Fruit fly (Drosophila melanogaster) whole organism, embryonic: ENCODE data around the gene Zif.

Experiments
- Awh ChIP-seq: fragments of 200-800 bp; sonication (Bioruptor generic); IDR thresholded peaks from 2 replicates; pipeline ENCODE4, ENCODE4 v1.3.6; 2022; ENCODE audit warnings: missing biosample characterization, missing genetic modification characterization
- BtbVII ChIP-seq: fragments of 200-800 bp; sonication (Bioruptor generic); optimal IDR thresholded peaks from 3 replicates; lab custom pipeline; 2017; ENCODE audit warnings: missing biosample characterization, mild to moderate bottlenecking, missing genetic modification characterization
- CG10147 ChIP-seq: fragments of 200-800 bp; sonication (Bioruptor generic); optimal IDR thresholded peaks from 2 replicates; lab custom pipeline; 2019; ENCODE audit warnings: missing biosample characterization, mild to moderate bottlenecking, missing genetic modification characterization, moderate library complexity
- CG1024 ChIP-seq: fragments of 200-800 bp; sonication (Bioruptor generic); IDR thresholded peaks from 2 replicates; pipeline ENCODE4 v1.3.6; 2022; ENCODE audit warnings: missing biosample characterization, missing genetic modification characterization
- CG10321 ChIP-seq: fragments of 200-800 bp; sonication (Bioruptor generic); IDR thresholded peaks from 2 replicates; pipeline ENCODE4 v1.3.6; 2022; ENCODE audit warnings: missing biosample characterization, missing genetic modification characterization
- CG12236 ChIP-seq: fragments of 200-800 bp; sonication (Bioruptor generic); optimal IDR thresholded peaks from 2 replicates; lab custom pipeline; 2016; ENCODE audit warnings: missing biosample characterization, missing genetic modification characterization
- CG1233 ChIP-seq: fragments of 200-800 bp; sonication (Bioruptor generic); optimal IDR thresholded peaks from 4 replicates; lab custom pipeline; 2018; ENCODE audit warnings: missing biosample characterization, mild to moderate bottlenecking, missing genetic modification characterization
- CG13123 ChIP-seq: fragments of 200-800 bp; sonication (Bioruptor generic); optimal IDR thresholded peaks from 2 replicates; lab custom pipeline; 2016; ENCODE audit warnings: missing biosample characterization, missing genetic modification characterization
- CG13287 ChIP-seq: fragments of 200-800 bp; sonication (Bioruptor generic); IDR thresholded peaks from 2 replicates; pipeline ENCODE4 v1.3.6; 2022; ENCODE audit warnings: missing biosample characterization, missing genetic modification characterization; ENCODE audit not compliant: partially characterized antibody
- CG13296 ChIP-seq: fragments of 200-800 bp; sonication (Bioruptor generic); optimal IDR thresholded peaks from 3 replicates; lab custom pipeline; 2018; ENCODE audit warnings: missing biosample characterization, mild to moderate bottlenecking, missing genetic modification characterization
- CG14667 ChIP-seq: fragments of 200-800 bp; sonication (Bioruptor generic); IDR thresholded peaks from 2 replicates; pipeline ENCODE4 v1.3.6; 2022; ENCODE audit warnings: missing biosample characterization, missing genetic modification characterization
- CG14965 ChIP-seq: fragments of 200-800 bp; sonication (Bioruptor generic); optimal IDR thresholded peaks from 2 replicates; lab custom pipeline; 2016; ENCODE audit warnings: missing biosample characterization, missing genetic modification characterization, borderline replicate concordance
- CG1529 ChIP-seq: fragments of 200-800 bp; sonication (Bioruptor generic); optimal IDR thresholded peaks from 3 replicates; lab custom pipeline; 2018; ENCODE audit warnings: missing biosample characterization, missing genetic modification characterization
- CG17385 ChIP-seq: fragments of 200-800 bp; sonication (Bioruptor generic); optimal IDR thresholded peaks from 3 replicates; lab custom pipeline; 2018; ENCODE audit warnings: missing biosample characterization, mild to moderate bottlenecking, missing genetic modification characterization
- CG2120 ChIP-seq: fragments of 200-800 bp; sonication (Bioruptor generic); optimal IDR thresholded peaks from 3 replicates; lab custom pipeline; 2016; ENCODE audit warnings: missing biosample characterization, missing genetic modification characterization
- CG2199 ChIP-seq: fragments of 200-800 bp; sonication (Bioruptor generic); IDR thresholded peaks from 3 replicates; pipeline ENCODE4 v1.3.6; 2022; ENCODE audit warnings: missing biosample characterization, missing genetic modification characterization
- CG2202 ChIP-seq: fragments of 200-800 bp; sonication (Bioruptor generic); optimal IDR thresholded peaks from 2 replicates; lab custom pipeline; 2018; ENCODE audit warnings: missing biosample characterization, mild to moderate bottlenecking, missing genetic modification characterization
- CG2678 ChIP-seq: fragments of 200-800 bp; sonication (Bioruptor generic); optimal IDR thresholded peaks from 3 replicates; lab custom pipeline; 2019; ENCODE audit warnings: missing biosample characterization, mild to moderate bottlenecking, missing genetic modification characterization, moderate library complexity
- CG30020 ChIP-seq: fragments of 200-800 bp; optimal IDR thresholded peaks from 2 replicates; lab custom pipeline; 2019; ENCODE audit warnings: missing biosample characterization, mild to moderate bottlenecking, missing genetic modification characterization, moderate library complexity
- CG31224 ChIP-seq: fragments of 200-800 bp; sonication (Bioruptor generic); IDR thresholded peaks from 2 replicates; pipeline ENCODE4 v1.3.6; 2022; ENCODE audit warnings: missing biosample characterization, missing genetic modification characterization
- CG4282 ChIP-seq: fragments of 200-800 bp; sonication (Bioruptor generic); optimal IDR thresholded peaks from 2 replicates; lab custom pipeline; 2016; ENCODE audit warnings: missing biosample characterization, missing genetic modification characterization
- CG4730 ChIP-seq: fragments of 200-800 bp; sonication (Bioruptor generic); IDR thresholded peaks from 2 replicates; pipeline ENCODE4 v1.3.6; 2022; ENCODE audit warnings: missing biosample characterization, missing genetic modification characterization
- CG6272 ChIP-seq: fragments of 200-800 bp; sonication (Bioruptor generic); IDR thresholded peaks from 2 replicates; pipeline ENCODE4 v1.3.6; 2022; ENCODE audit warnings: missing biosample characterization, missing genetic modification characterization
- CG6765 ChIP-seq: fragments of 200-800 bp; sonication (Bioruptor generic); optimal IDR thresholded peaks from 3 replicates; lab custom pipeline; 2017; ENCODE audit warnings: missing biosample characterization, mild to moderate bottlenecking, missing genetic modification characterization
- CG8359 ChIP-seq: fragments of 200-800 bp; sonication (Bioruptor generic); optimal IDR thresholded peaks from 2 replicates; lab custom pipeline; 2017; ENCODE audit warnings: missing biosample characterization, mild to moderate bottlenecking, missing genetic modification characterization, borderline replicate concordance
- CG9437 ChIP-seq: fragments of 200-800 bp; sonication (Bioruptor generic); optimal IDR thresholded peaks from 2 replicates; lab custom pipeline; 2018; ENCODE audit warnings: missing biosample characterization, mild to moderate bottlenecking, missing genetic modification characterization
- CG9932 ChIP-seq: fragments of 200-800 bp; sonication (Bioruptor generic); IDR thresholded peaks from 2 replicates; pipeline ENCODE4 v1.3.6; 2022; ENCODE audit warnings: missing biosample characterization, missing genetic modification characterization
- Chrac-16 ChIP-seq: fragments of 200-800 bp; sonication (Bioruptor generic); optimal IDR thresholded peaks from 3 replicates; lab custom pipeline; 2016; ENCODE audit warnings: missing biosample characterization, missing genetic modification characterization
- Drgx ChIP-seq: fragments of 200-800 bp; sonication (Bioruptor generic); IDR thresholded peaks from 2 replicates; pipeline ENCODE4 v1.3.6; 2022; ENCODE audit warnings: missing biosample characterization, missing genetic modification characterization
- E2f1 ChIP-seq: fragments of 200-800 bp; sonication (Bioruptor generic); IDR thresholded peaks from 2 replicates; pipeline ENCODE4 v1.3.6; 2022; ENCODE audit warnings: missing biosample characterization, missing genetic modification characterization
- E2f2 ChIP-seq: fragments of 200-800 bp; sonication (Bioruptor generic); IDR thresholded peaks from 2 replicates; pipeline ENCODE4 v1.3.6; 2022; ENCODE audit warnings: missing biosample characterization, missing genetic modification characterization
- H15 ChIP-seq: fragments of 200-800 bp; sonication (Bioruptor generic); IDR thresholded peaks from 3 replicates; pipeline ENCODE4 v1.3.6; 2022; ENCODE audit warnings: missing biosample characterization, missing genetic modification characterization
- Mrtf ChIP-seq: fragments of 200-800 bp; sonication (Bioruptor generic); IDR thresholded peaks from 3 replicates; pipeline ENCODE4 v1.3.6; 2022; ENCODE audit warnings: missing biosample characterization, missing genetic modification characterization
- TFAM ChIP-seq: fragments of 200-800 bp; sonication (Bioruptor generic); optimal IDR thresholded peaks from 2 replicates; lab custom pipeline; 2017; ENCODE audit warnings: missing biosample characterization, missing genetic modification characterization, inconsistent platforms
- ac ChIP-seq: fragments of 200-800 bp; sonication (Bioruptor generic); optimal IDR thresholded peaks from 3 replicates; lab custom pipeline; 2017; ENCODE audit warnings: missing biosample characterization, mild to moderate bottlenecking, missing genetic modification characterization
- amos ChIP-seq: fragments of 200-800 bp; sonication (Bioruptor generic); IDR thresholded peaks from 2 replicates; pipeline ENCODE4 v1.3.6; 2022; ENCODE audit warnings: missing biosample characterization, missing genetic modification characterization; ENCODE audit not compliant: partially characterized antibody
- br ChIP-seq: fragments of >200 bp; optimal IDR thresholded peaks from 2 replicates; lab custom pipeline; 2017
- cas ChIP-seq: fragments of 200-800 bp; sonication (Bioruptor generic); IDR thresholded peaks from 2 replicates; pipeline ENCODE4 v1.3.6; 2022; ENCODE audit warnings: missing biosample characterization, missing genetic modification characterization
- emc ChIP-seq: fragments of 200-800 bp; sonication (Bioruptor generic); optimal IDR thresholded peaks from 2 replicates; lab custom pipeline; 2016; ENCODE audit warnings: missing biosample characterization, missing genetic modification characterization
- ems ChIP-seq: fragments of 200-800 bp; sonication (Bioruptor generic); optimal IDR thresholded peaks from 3 replicates; lab custom pipeline; 2016; ENCODE audit warnings: missing biosample characterization, missing genetic modification characterization
- fru ChIP-seq: fragments of >200 bp; optimal IDR thresholded peaks from 2 replicates; lab custom pipeline; 2017
- h ChIP-seq: fragments of >200 bp; optimal IDR thresholded peaks from 2 replicates; lab custom pipeline; 2017
- hkb ChIP-seq, 2 experiments: fragments of 200-800 bp in 1 of 2; fragments of >200 bp in 1 of 2; sonication (Bioruptor generic) in 1 of 2; IDR thresholded peaks in 1 of 2; optimal IDR thresholded peaks in 1 of 2; 2 replicates each; pipeline versions ENCODE4 v1.3.6 to Lab custom; 2017 to 2022; ENCODE audit warnings: missing biosample characterization in 1 of 2, missing genetic modification characterization in 1 of 2
- klu ChIP-seq: fragments of 200-800 bp; sonication (Bioruptor generic); IDR thresholded peaks from 2 replicates; pipeline ENCODE4 v1.3.6; 2022; ENCODE audit warnings: missing biosample characterization, missing genetic modification characterization
- odd ChIP-seq: fragments of 200-800 bp; sonication (Bioruptor generic); optimal IDR thresholded peaks from 2 replicates; lab custom pipeline; 2017; ENCODE audit warnings: missing biosample characterization, mild to moderate bottlenecking, missing genetic modification characterization
- otp ChIP-seq: fragments of 200-800 bp; sonication (Bioruptor generic); IDR thresholded peaks from 3 replicates; pipeline ENCODE4, ENCODE4 v1.3.6; 2022; ENCODE audit warnings: missing biosample characterization, missing genetic modification characterization
- tin ChIP-seq: fragments of 200-800 bp; sonication (Bioruptor generic); optimal IDR thresholded peaks from 3 replicates; lab custom pipeline; 2016; ENCODE audit warnings: missing biosample characterization, missing genetic modification characterization
- tio ChIP-seq: fragments of 200-800 bp; sonication (Bioruptor generic); optimal IDR thresholded peaks from 2 replicates; lab custom pipeline; 2017; ENCODE audit warnings: missing biosample characterization, missing genetic modification characterization, inconsistent platforms
- trem ChIP-seq: fragments of 200-800 bp; optimal IDR thresholded peaks from 3 replicates; lab custom pipeline; 2019; ENCODE audit warnings: missing biosample characterization, mild to moderate bottlenecking, missing genetic modification characterization, moderate library complexity
- vnd ChIP-seq: fragments of 200-800 bp; sonication (Bioruptor generic); IDR thresholded peaks from 3 replicates; pipeline ENCODE4 v1.3.6; 2022; ENCODE audit warnings: missing biosample characterization, missing genetic modification characterization; ENCODE audit not compliant: partially characterized antibody
- zen2 ChIP-seq: fragments of 200-800 bp; sonication (Bioruptor generic); IDR thresholded peaks from 3 replicates; pipeline ENCODE4 v1.3.6; 2022; ENCODE audit warnings: missing biosample characterization, missing genetic modification characterization; ENCODE audit not compliant: partially characterized antibody
- zfh1 ChIP-seq: fragments of 200-800 bp; sonication (Bioruptor generic); IDR thresholded peaks from 3 replicates; pipeline ENCODE4 v1.3.6; 2022; ENCODE audit warnings: missing biosample characterization, missing genetic modification characterization

Gene Zif

dm6 chr3R:6416242-6416641 lies 40.6 kb upstream of the Zif start (continued):
- no peak for TF ChIP-seq trem (tag; lab: Kevin White, UChicago)
- TF ChIP-seq E2f1: peak; percentile 73
- peak; percentile 74 for TF ChIP-seq BtbVII (GFP tag; lab: Kevin White, UChicago)
- peak; percentile 37; the same call in 1 of the 2 replicates for TF ChIP-seq CG10321
- peak; percentile 75; the same call in 2 of the 3 replicates for TF ChIP-seq otp
- peak; percentile 34 for TF ChIP-seq odd (GFP tag; lab: Kevin White, UChicago)
- TF ChIP-seq CG1529: no peak
- peak; percentile 73 for TF ChIP-seq CG9932 (GFP tag; lab: Robert Waterston, UW)
- peak; percentile 48; the same call in 1 of the 2 replicates for TF ChIP-seq E2f2
- TF ChIP-seq zfh1 (GFP tag; lab: Robert Waterston, UW): peak; percentile 81
- 0 out of 3 replicates have a peak, but pooled peaks have one; percentile 37 for TF ChIP-seq CG2199 (GFP tag; lab: Robert Waterston, UW)
- no peak for TF ChIP-seq h (lab: Kevin White, UChicago)
- peak; percentile 67 for TF ChIP-seq CG17385
- TF ChIP-seq ems: peak; percentile 64
- TF ChIP-seq CG13296 (GFP tag; lab: Kevin White, UChicago): peak; percentile 73
- TF ChIP-seq CG1024 (GFP tag; lab: Robert Waterston, UW): peak; percentile 57; the same call in 1 of the 2 replicates
- peak; percentile 88 for TF ChIP-seq Mrtf
- TF ChIP-seq emc (GFP tag; lab: Kevin White, UChicago): peak; percentile 62
- TF ChIP-seq zen2 (GFP tag; lab: Robert Waterston, UW): no peak
- no peak for TF ChIP-seq fru (lab: Kevin White, UChicago)
- no peak for TF ChIP-seq H15
- TF ChIP-seq CG30020: no peak
- TF ChIP-seq CG13287 (GFP tag; lab: Robert Waterston, UW): no peak
- no peak for TF ChIP-seq br (lab: Kevin White, UChicago)
- 0 out of 2 replicates have a peak, but pooled peaks have one; percentile 42 for TF ChIP-seq Drgx (GFP tag; lab: Robert Waterston, UW)
- peak; percentile 66 for TF ChIP-seq CG1233 (GFP tag; lab: Kevin White, UChicago)
- peak; percentile 33; the same call in 1 of the 2 replicates for TF ChIP-seq cas (GFP tag; lab: Robert Waterston, UW)
- TF ChIP-seq CG6272: 0 out of 2 replicates have a peak, but pooled peaks have one; percentile 37
- TF ChIP-seq CG2120: peak; percentile 90
- TF ChIP-seq ac (GFP tag; lab: Kevin White, UChicago): no peak
- TF ChIP-seq TFAM (GFP tag; lab: Kevin White, UChicago): no peak
- no peak for TF ChIP-seq amos (GFP tag; lab: Robert Waterston, UW)
- peak; percentile 71 for TF ChIP-seq CG10147 (GFP tag; lab: Kevin White, UChicago)
- TF ChIP-seq CG14667 (GFP tag; lab: Robert Waterston, UW): peak; percentile 76
- TF ChIP-seq CG4282: peak; percentile 24
- TF ChIP-seq hkb (optimal IDR thresholded peaks at IDR 0.05; lab: Kevin White, UChicago): no peak
- TF ChIP-seq hkb (GFP tag; IDR thresholded peaks at IDR 0.05; lab: Robert Waterston, UW): peak; percentile 84
- TF ChIP-seq CG9437: peak; percentile 28
- peak; percentile 62 for TF ChIP-seq CG31224
- TF ChIP-seq CG8359 (GFP tag; lab: Kevin White, UChicago): peak; percentile 10
- peak; percentile 62; the same call in 1 of the 2 replicates for TF ChIP-seq CG4730 (GFP tag; lab: Robert Waterston, UW)
- TF ChIP-seq Chrac-16 (GFP tag; lab: Kevin White, UChicago): peak; percentile 48
- TF ChIP-seq klu (GFP tag; lab: Robert Waterston, UW): peak; percentile 65
- peak; percentile 64 for TF ChIP-seq tin (GFP tag; lab: Kevin White, UChicago)
- TF ChIP-seq Awh (GFP tag; lab: Robert Waterston, UW): peak; percentile 83
- TF ChIP-seq CG2678 (tag; lab: Kevin White, UChicago): peak; percentile 85
- peak; percentile 17 for TF ChIP-seq CG12236 (GFP tag; lab: Kevin White, UChicago)
- TF ChIP-seq CG14965 (GFP tag; lab: Kevin White, UChicago): no peak
- TF ChIP-seq CG13123 (GFP tag; lab: Kevin White, UChicago): no peak
- peak; percentile 67 for TF ChIP-seq tio (GFP tag; lab: Kevin White, UChicago)
- no peak for TF ChIP-seq vnd
- TF ChIP-seq CG2202: no peak
- peak; percentile 75 for TF ChIP-seq CG6765 (GFP tag; lab: Kevin White, UChicago)
